Worm (Caenorhabditis elegans) whole organism, L2 larva: ENCODE data around the gene dpf-1.

Experiments
- R02D3.7 ChIP-seq: fragments of 150-350 bp; optimal IDR thresholded peaks from 2 replicates; lab custom pipeline; 2014; ENCODE audit warnings: missing biosample characterization, missing genetic modification characterization
- Y55F3AM.14 ChIP-seq: fragments of 200-800 bp; sonication (Bioruptor generic); optimal IDR thresholded peaks from 2 replicates; lab custom pipeline; 2018; ENCODE audit warnings: mild to moderate bottlenecking, missing genetic modification characterization, missing compliant biosample characterization
- ZK546.5 ChIP-seq: sonication (generic microtip); optimal IDR thresholded peaks from 2 replicates; lab custom pipeline; 2017; ENCODE audit warnings: missing biosample characterization, missing genetic modification characterization
- ama-1 ChIP-seq: fragments of 150-350 bp; optimal IDR thresholded peaks from 2 replicates; lab custom pipeline; 2018; ENCODE audit warnings: inconsistent platforms
- egl-27 ChIP-seq: sonication (generic microtip); optimal IDR thresholded peaks from 3 replicates; lab custom pipeline; 2017; ENCODE audit warnings: missing biosample characterization, missing genetic modification reagents, missing genetic modification characterization
- fos-1 ChIP-seq: fragments of 150-350 bp; optimal IDR thresholded peaks from 2 replicates; lab custom pipeline; 2014; ENCODE audit warnings: missing biosample characterization, missing genetic modification characterization
- lin-11 ChIP-seq: fragments of 150-350 bp; sonication (generic microtip); optimal IDR thresholded peaks from 2 replicates; lab custom pipeline; 2014; ENCODE audit warnings: missing biosample characterization, missing genetic modification characterization, inconsistent platforms, mixed read lengths
- lsy-2 ChIP-seq, 2 experiments: fragments of 150-350 bp in 1 of 2; sonication (generic microtip) in 1 of 2; optimal IDR thresholded peaks; 2 replicates each; lab custom pipeline; 2014 to 2017; ENCODE audit warnings: missing biosample characterization in 2 of 2, missing genetic modification characterization in 2 of 2
- nhr-11 ChIP-seq: fragments of 150-350 bp; optimal IDR thresholded peaks from 2 replicates; lab custom pipeline; 2014; ENCODE audit warnings: missing biosample characterization, missing genetic modification characterization
- nhr-25 ChIP-seq: fragments of 150-350 bp; sonication (generic microtip); optimal IDR thresholded peaks from 3 replicates; lab custom pipeline; 2014; ENCODE audit warnings: missing biosample characterization, missing genetic modification characterization
- nhr-77 ChIP-seq: fragments of 150-350 bp; optimal IDR thresholded peaks from 2 replicates; lab custom pipeline; 2014; ENCODE audit warnings: missing biosample characterization, missing genetic modification characterization
- ztf-11 ChIP-seq: sonication (generic microtip); optimal IDR thresholded peaks from 2 replicates; lab custom pipeline; 2017; ENCODE audit warnings: missing biosample characterization, missing genetic modification characterization

DNA sequence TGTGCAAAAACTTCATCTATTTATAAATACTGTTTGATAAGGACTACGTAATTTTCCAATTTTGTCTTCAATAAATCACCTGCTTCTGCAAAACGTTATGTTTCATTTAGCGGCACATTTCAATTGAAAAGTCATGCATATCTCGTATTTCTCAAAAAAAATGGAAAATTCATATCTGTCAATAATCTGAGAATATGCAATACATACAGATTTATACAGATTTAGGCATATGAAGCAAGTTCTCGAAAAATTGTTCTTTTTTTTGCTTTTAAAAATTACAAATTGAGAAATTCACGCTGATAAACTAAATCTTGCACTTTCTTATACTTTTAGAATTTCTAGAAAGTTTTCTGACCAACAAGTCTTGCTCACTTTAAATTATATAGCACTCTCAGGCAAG lies 26.9 kb upstream of the dpf-1 start, which contains the start of gene T26H5.11:
- TF ChIP-seq nhr-25 (tag; lab: Kevin White, UChicago) = no peak
- no peak for TF ChIP-seq nhr-11 (tag; lab: Kevin White, UChicago)
- TF ChIP-seq lin-11 (tag; lab: Kevin White, UChicago) = no peak
- no peak for TF ChIP-seq egl-27 (tag; lab: Kevin White, UChicago)
- no peak for TF ChIP-seq nhr-77 (tag; lab: Kevin White, UChicago)
- no peak for TF ChIP-seq ama-1 (lab: Kevin White, UChicago)
- no peak for TF ChIP-seq lsy-2 (tag; optimal IDR thresholded peaks at IDR 0.05; lab: Kevin White, UChicago)
- TF ChIP-seq ztf-11 (tag; lab: Kevin White, UChicago) = no peak
- no peak for TF ChIP-seq fos-1 (tag; lab: Kevin White, UChicago)
- no peak for TF ChIP-seq Y55F3AM.14 (GFP tag; lab: Kevin White, UChicago)
- no peak for TF ChIP-seq ZK546.5 (tag; lab: Kevin White, UChicago)
- TF ChIP-seq R02D3.7 = no peak
